Fruit fly (Drosophila melanogaster): ENCODE results near the gene CG8475.

CG8475 gene

dm6 chr2L:8212666-8213270, 16.1 kb upstream of the CG8475 start, which contains the start of the genes CG8372 and CG8360 (continued):
- TF ChIP-seq CG2116 (GFP tag; optimal IDR thresholded peaks at IDR 0.05): peak; percentile 91
- TF ChIP-seq Optix (GFP tag; IDR thresholded peaks at IDR 0.05): peak; percentile 99
- peak; percentile 92 for TF ChIP-seq stwl (tag; optimal IDR thresholded peaks at IDR 0.05)
- peak; percentile 98 for TF ChIP-seq CG8290 (GFP tag; optimal IDR thresholded peaks at IDR 0.05)
- peak; percentile 89 to 97 for TF ChIP-seq CG8290 (tag; optimal IDR thresholded peaks at IDR 0.05)
- peak; percentile 42; the same call in 2 of the 3 replicates for TF ChIP-seq CG34224 (GFP tag; IDR thresholded peaks at IDR 0.05; ENCODE audit: partially characterized antibody)
- TF ChIP-seq al (GFP tag; IDR thresholded peaks at IDR 0.05): peak; percentile 98
- TF ChIP-seq Doc3 (GFP tag; IDR thresholded peaks at IDR 0.05; ENCODE audit: partially characterized antibody): peak; percentile 22; the same call in 1 of the 3 replicates
- TF ChIP-seq ttk (GFP tag; IDR thresholded peaks at IDR 0.05): peak; percentile 99
- TF ChIP-seq Oaz (GFP tag; IDR thresholded peaks at IDR 0.05): peak; percentile 98
- TF ChIP-seq CG16813 (GFP tag; IDR thresholded peaks at IDR 0.05; ENCODE audit: partially characterized antibody): no peak
- TF ChIP-seq Awh (GFP tag; IDR thresholded peaks at IDR 0.05): peak; percentile 99
- TF ChIP-seq CG11695 (GFP tag; IDR thresholded peaks at IDR 0.05): peak; percentile 99
- peak; percentile 99 for TF ChIP-seq chm (GFP tag; IDR thresholded peaks at IDR 0.05)
- TF ChIP-seq Six4 (GFP tag; optimal IDR thresholded peaks at IDR 0.05): peak; percentile 99
- TF ChIP-seq Hsf (GFP tag; optimal IDR thresholded peaks at IDR 0.05): peak; percentile 99
- TF ChIP-seq tio (GFP tag; optimal IDR thresholded peaks at IDR 0.05): peak; percentile 98
- peak; percentile 99 for TF ChIP-seq caup (GFP tag; optimal IDR thresholded peaks at IDR 0.05; ENCODE audit: severe bottlenecking)
- TF ChIP-seq HmgD (GFP tag; optimal IDR thresholded peaks at IDR 0.05): peak; percentile 99
- TF ChIP-seq D19A (tag; optimal IDR thresholded peaks at IDR 0.05): peak; percentile 93
- TF ChIP-seq BtbVII (GFP tag; optimal IDR thresholded peaks at IDR 0.05): peak; percentile 98
- TF ChIP-seq crol (GFP tag; IDR thresholded peaks at IDR 0.05): peak; percentile 79

- TF ChIP-seq CG8944 (GFP tag; optimal IDR thresholded peaks at IDR 0.05): no peak
- TF ChIP-seq Awh (GFP tag; IDR thresholded peaks at IDR 0.05): no peak
- TF ChIP-seq CG17829 (tag; optimal IDR thresholded peaks at IDR 0.05): peak; percentile 56
- no peak for TF ChIP-seq CG10959 (GFP tag; IDR thresholded peaks at IDR 0.05)
- no peak for TF ChIP-seq tio (GFP tag; optimal IDR thresholded peaks at IDR 0.05)
- peak; percentile 52 for TF ChIP-seq chn (GFP tag; optimal IDR thresholded peaks at IDR 0.05)
- peak; percentile 31 for TF ChIP-seq CG1233 (GFP tag; optimal IDR thresholded peaks at IDR 0.05)
- no peak for TF ChIP-seq CG8281 (tag; optimal IDR thresholded peaks at IDR 0.05)
- TF ChIP-seq CG3838 (GFP tag; optimal IDR thresholded peaks at IDR 0.05): no peak
- TF ChIP-seq schlank (tag; optimal IDR thresholded peaks at IDR 0.05): no peak
- peak; percentile 64 for TF ChIP-seq Rfx (GFP tag; IDR thresholded peaks at IDR 0.05)
- no peak for TF ChIP-seq CG9876 (GFP tag; optimal IDR thresholded peaks at IDR 0.05)
- TF ChIP-seq Hr39 (optimal IDR thresholded peaks at IDR 0.05): no peak
- peak; percentile 9; the same call in 1 of the 3 replicates for TF ChIP-seq zfh1 (GFP tag; IDR thresholded peaks at IDR 0.05)
- TF ChIP-seq Hand (GFP tag; optimal IDR thresholded peaks at IDR 0.05): no peak
- no peak for TF ChIP-seq cad (GFP tag; optimal IDR thresholded peaks at IDR 0.05)
- TF ChIP-seq mam (GFP tag; optimal IDR thresholded peaks at IDR 0.05): peak; percentile 69
- no peak for TF ChIP-seq CG2875 (GFP tag; optimal IDR thresholded peaks at IDR 0.05)
- TF ChIP-seq dmrt11E (tag; optimal IDR thresholded peaks at IDR 0.05): peak; percentile 42
- no peak for TF ChIP-seq Deaf1 (tag; optimal IDR thresholded peaks at IDR 0.05)
- TF ChIP-seq tap (tag; optimal IDR thresholded peaks at IDR 0.05): no peak
- TF ChIP-seq tll (GFP tag; optimal IDR thresholded peaks at IDR 0.05): peak in 1 of 2 experiments; percentile 21
- peak; percentile 44 for TF ChIP-seq CG1647 (GFP tag; optimal IDR thresholded peaks at IDR 0.05)
- TF ChIP-seq fd3F (GFP tag; optimal IDR thresholded peaks at IDR 0.05): no peak
- peak; percentile 40; the same call in 1 of the 2 replicates for TF ChIP-seq bbx (GFP tag; IDR thresholded peaks at IDR 0.05; ENCODE audit: partially characterized antibody)
- TF ChIP-seq repo (GFP tag; optimal IDR thresholded peaks at IDR 0.05): peak; percentile 22
- peak in 1 of 2 experiments; percentile 45 for TF ChIP-seq bsh (GFP tag; optimal IDR thresholded peaks at IDR 0.05)
- TF ChIP-seq dpn (GFP tag; optimal IDR thresholded peaks at IDR 0.05): peak; percentile 48 to 57
- TF ChIP-seq kay (GFP tag; optimal IDR thresholded peaks at IDR 0.05): no peak
- peak; percentile 18 for TF ChIP-seq CG3407 (GFP tag; optimal IDR thresholded peaks at IDR 0.05)
Measured at dm6 chr2L:8211070-8211469, 14.4 kb upstream of the CG8475 start, which contains the start of gene Ssb-c31a. Gene Ssb-c31a, plus strand, starts transcription at chr2L:8211347.
